Fruit fly (Drosophila melanogaster) whole organism, pupa: Measurements from ENCODE around the gene CG34183.

ENCODE experiments used
- CG10348 ChIP-seq: fragments of 200-800 bp; sonication (Bioruptor generic); IDR thresholded peaks from 2 replicates; pipeline ENCODE4 v1.3.6; 2022; ENCODE audit warnings: missing biosample characterization, missing genetic modification characterization
- CG12605 ChIP-seq: fragments of 200-800 bp; sonication (Bioruptor generic); IDR thresholded peaks from 2 replicates; pipeline ENCODE4 v1.3.6; 2022; ENCODE audit warnings: missing biosample characterization, missing genetic modification characterization
- CG13204 ChIP-seq: fragments of 200-800 bp; sonication (Bioruptor generic); optimal IDR thresholded peaks from 2 replicates; lab custom pipeline; 2018; ENCODE audit warnings: missing biosample characterization, mild to moderate bottlenecking, missing genetic modification characterization, moderate library complexity
- CG17806 ChIP-seq: fragments of 200-800 bp; sonication (Bioruptor generic); optimal IDR thresholded peaks from 2 replicates; lab custom pipeline; 2018; ENCODE audit warnings: missing biosample characterization, mild to moderate bottlenecking, missing genetic modification characterization, moderate library complexity
- CG32121 ChIP-seq: fragments of 200-800 bp; sonication (Bioruptor generic); IDR thresholded peaks from 2 replicates; pipeline ENCODE4 v1.3.6; 2022; ENCODE audit warnings: missing biosample characterization, missing genetic modification characterization
- CG34367 ChIP-seq: fragments of 200-800 bp; sonication (Bioruptor generic); optimal IDR thresholded peaks from 2 replicates; lab custom pipeline; 2018; ENCODE audit warnings: missing biosample characterization, mild to moderate bottlenecking, missing genetic modification characterization
- CG8159 ChIP-seq: fragments of 200-800 bp; sonication (Bioruptor generic); optimal IDR thresholded peaks from 3 replicates; lab custom pipeline; 2018; ENCODE audit warnings: missing biosample characterization, mild to moderate bottlenecking, missing genetic modification characterization, moderate library complexity
- CG8301 ChIP-seq: fragments of 200-800 bp; sonication (Bioruptor generic); optimal IDR thresholded peaks from 2 replicates; lab custom pipeline; 2018; ENCODE audit warnings: missing biosample characterization, mild to moderate bottlenecking, missing genetic modification characterization
- D1 ChIP-seq: fragments of 200-800 bp; sonication (Bioruptor generic); optimal IDR thresholded peaks from 2 replicates; lab custom pipeline; 2018; ENCODE audit warnings: missing biosample characterization, mild to moderate bottlenecking, missing genetic modification characterization, moderate library complexity
- EcR ChIP-seq: fragments of 200-800 bp; sonication (Bioruptor generic); optimal IDR thresholded peaks from 3 replicates; lab custom pipeline; 2019; ENCODE audit warnings: missing biosample characterization, missing genetic modification characterization, mild to moderate bottlenecking, moderate library complexity, missing genetic modification reagents
- Ets98B ChIP-seq: fragments of 200-800 bp; sonication (Bioruptor generic); IDR thresholded peaks from 2 replicates; pipeline ENCODE4 v1.3.6; 2022; ENCODE audit warnings: missing biosample characterization, missing genetic modification characterization
- fd96Ca ChIP-seq: fragments of 200-800 bp; sonication (Bioruptor generic); IDR thresholded peaks from 3 replicates; pipeline ENCODE4 v1.3.6; 2022; ENCODE audit warnings: missing biosample characterization, missing genetic modification characterization
- gl ChIP-seq: fragments of 200-800 bp; sonication (Bioruptor generic); optimal IDR thresholded peaks from 2 replicates; lab custom pipeline; 2018; ENCODE audit warnings: missing biosample characterization, mild to moderate bottlenecking, missing genetic modification characterization
- rn ChIP-seq: fragments of 200-800 bp; sonication (Bioruptor generic); IDR thresholded peaks from 2 replicates; pipeline ENCODE4 v1.3.6; 2022; ENCODE audit warnings: missing biosample characterization, missing genetic modification characterization

- TF ChIP-seq fd96Ca (GFP tag; lab: Robert Waterston, UW), result peak; percentile 44; the same call in 1 of the 3 replicates
- TF ChIP-seq gl (tag; lab: Kevin White, UChicago), result no peak
- TF ChIP-seq CG12605 (GFP tag; lab: Robert Waterston, UW), result no peak
- no peak for TF ChIP-seq CG13204 (GFP tag; lab: Kevin White, UChicago)
- TF ChIP-seq CG8301 (tag; lab: Kevin White, UChicago), result no peak
- no peak for TF ChIP-seq rn (GFP tag; lab: Robert Waterston, UW)
- TF ChIP-seq EcR (GFP tag; lab: Kevin White, UChicago), result no peak
- no peak for TF ChIP-seq CG8159 (tag; lab: Kevin White, UChicago)
- TF ChIP-seq Ets98B (GFP tag; lab: Robert Waterston, UW), result peak; percentile 39; the same call in 1 of the 2 replicates
- no peak for TF ChIP-seq CG10348
- TF ChIP-seq CG17806 (tag; lab: Kevin White, UChicago), result no peak
- TF ChIP-seq CG34367 (tag; lab: Kevin White, UChicago), result peak; percentile 5
- TF ChIP-seq D1, result no peak
- TF ChIP-seq CG32121 (GFP tag; lab: Robert Waterston, UW), result no peak
These were observed 48.2 kb upstream of the CG34183 start, which contains the start of the genes Datp and CG4619 for dm6 chr2L:9938631-9939256.
